Worm (Caenorhabditis elegans) whole organism, L4 larva: Measurements from ENCODE around the gene glt-7.

ENCODE experiments used
- F26F4.8 ChIP-seq: fragments of 200-800 bp; sonication (Bioruptor generic); conservative IDR thresholded peaks from 2 replicates; pipeline ENCODE4 v1.3.6; 2022; ENCODE audit warnings: missing genetic modification characterization, missing compliant biosample characterization
- F49E8.2 ChIP-seq: sonication (generic microtip); optimal IDR thresholded peaks from 2 replicates; lab custom pipeline; 2016; ENCODE audit warnings: missing compliant biosample characterization, mild to moderate bottlenecking, missing genetic modification characterization, borderline replicate concordance
- Y5F2A.4 ChIP-seq: fragments of 200-800 bp; sonication (Bioruptor generic); optimal IDR thresholded peaks from 2 replicates; lab custom pipeline; 2018; ENCODE audit warnings: mild to moderate bottlenecking, missing genetic modification characterization, missing compliant biosample characterization
- aha-1 ChIP-seq: fragments of 150-350 bp; peaks from one replicate; lab custom pipeline; 2014; ENCODE audit warnings: missing biosample characterization, missing genetic modification characterization
- attf-4 ChIP-seq: sonication (generic microtip); optimal IDR thresholded peaks from 3 replicates; lab custom pipeline; 2017; ENCODE audit warnings: missing biosample characterization, missing genetic modification characterization
- ceh-28 ChIP-seq: fragments of 150-350 bp; optimal IDR thresholded peaks from 2 replicates; lab custom pipeline; 2014; ENCODE audit warnings: missing biosample characterization, missing genetic modification reagents, missing genetic modification characterization
- ceh-44 ChIP-seq: fragments of 200-800 bp; sonication (Bioruptor generic); IDR thresholded peaks from 2 replicates; pipeline ENCODE4 v1.3.6; 2022; ENCODE audit warnings: missing genetic modification reagents, missing genetic modification characterization, missing compliant biosample characterization
- cey-2 ChIP-seq: sonication (generic microtip); optimal IDR thresholded peaks from 3 replicates; lab custom pipeline; 2017; ENCODE audit warnings: missing genetic modification characterization, mild to moderate bottlenecking, missing compliant biosample characterization, antibody characterized with exemption, borderline replicate concordance; ENCODE audit not compliant: insufficient read depth
- daf-12 ChIP-seq: fragments of 150-350 bp; optimal IDR thresholded peaks from 2 replicates; lab custom pipeline; 2014; ENCODE audit warnings: missing biosample characterization, missing genetic modification reagents, missing genetic modification characterization
- dve-1 ChIP-seq: sonication (generic microtip); optimal IDR thresholded peaks from 2 replicates; lab custom pipeline; 2017; ENCODE audit warnings: antibody characterized with exemption, mild to moderate bottlenecking, missing genetic modification characterization, missing compliant biosample characterization; ENCODE audit not compliant: insufficient read depth
- fkh-10 ChIP-seq: fragments of 150-350 bp; optimal IDR thresholded peaks from 2 replicates; lab custom pipeline; 2014; ENCODE audit warnings: missing biosample characterization, missing genetic modification reagents, missing genetic modification characterization
- fos-1 ChIP-seq: fragments of 150-350 bp; optimal IDR thresholded peaks from 2 replicates; lab custom pipeline; 2014; ENCODE audit warnings: missing biosample characterization, missing genetic modification characterization
- gei-8 ChIP-seq: fragments of 200-800 bp; sonication (Bioruptor generic); optimal IDR thresholded peaks from 2 replicates; lab custom pipeline; 2018; ENCODE audit warnings: mild to moderate bottlenecking, missing genetic modification characterization, missing compliant biosample characterization
- hif-1 ChIP-seq, 2 experiments: sonication (generic microtip); optimal IDR thresholded peaks; 2 replicates each; lab custom pipeline; 2016 to 2017; ENCODE audit warnings: missing compliant biosample characterization in 2 of 2, missing genetic modification characterization in 2 of 2, missing genetic modification reagents in 2 of 2, missing genotype in 2 of 2, mild to moderate bottlenecking in 1 of 2
- hlh-30 ChIP-seq: sonication (generic microtip); optimal IDR thresholded peaks from 2 replicates; lab custom pipeline; 2017; ENCODE audit warnings: antibody characterized with exemption, mild to moderate bottlenecking, missing genetic modification characterization, missing compliant biosample characterization; ENCODE audit not compliant: insufficient read depth
- hmg-1.1 ChIP-seq: fragments of 200-800 bp; sonication (Bioruptor generic); IDR thresholded peaks from 2 replicates; pipeline ENCODE4 v1.3.6; 2022; ENCODE audit warnings: missing genetic modification reagents, missing genetic modification characterization, missing compliant biosample characterization
- lin-1 ChIP-seq: fragments of 200-800 bp; sonication (Bioruptor generic); IDR thresholded peaks from 2 replicates; pipeline ENCODE4 v1.3.6; 2022; ENCODE audit warnings: missing genetic modification reagents, missing genetic modification characterization, missing compliant biosample characterization
- lin-29 ChIP-seq: fragments of 200-800 bp; sonication (Bioruptor generic); IDR thresholded peaks from 2 replicates; pipeline ENCODE4 v1.3.6; 2022; ENCODE audit warnings: missing genetic modification reagents, missing genetic modification characterization, missing compliant biosample characterization
- lsy-2 ChIP-seq, 2 experiments: fragments of 150-350 bp in 1 of 2; sonication (generic microtip) in 1 of 2; optimal IDR thresholded peaks; 2 replicates each; lab custom pipeline; 2014 to 2017; ENCODE audit warnings: missing biosample characterization in 2 of 2, missing genetic modification characterization in 2 of 2
- mdl-1 ChIP-seq, 2 experiments: fragments of 150-350 bp in 1 of 2; sonication (generic microtip) in 1 of 2; optimal IDR thresholded peaks; 2 replicates each; lab custom pipeline; 2014 to 2017; ENCODE audit warnings: missing biosample characterization in 2 of 2, missing genetic modification characterization in 2 of 2
- mes-2 ChIP-seq: sonication (generic microtip); optimal IDR thresholded peaks from 2 replicates; lab custom pipeline; 2016; ENCODE audit warnings: missing genotype, mild to moderate bottlenecking, missing genetic modification characterization, missing compliant biosample characterization; ENCODE audit not compliant: poor library complexity, severe bottlenecking
- nhr-10 ChIP-seq: fragments of 150-350 bp; optimal IDR thresholded peaks from 2 replicates; lab custom pipeline; 2014; ENCODE audit warnings: missing biosample characterization, missing genetic modification characterization
- nhr-102 ChIP-seq: sonication (generic microtip); optimal IDR thresholded peaks from 2 replicates; lab custom pipeline; 2016; ENCODE audit warnings: mild to moderate bottlenecking, missing genetic modification characterization, moderate library complexity, missing compliant biosample characterization
- nhr-237 ChIP-seq: sonication (generic microtip); optimal IDR thresholded peaks from 2 replicates; lab custom pipeline; 2017; ENCODE audit warnings: missing biosample characterization, missing genetic modification characterization
- nhr-28 ChIP-seq: fragments of 150-350 bp; optimal IDR thresholded peaks from 2 replicates; lab custom pipeline; 2014; ENCODE audit warnings: missing biosample characterization, missing genetic modification characterization
- saeg-2 ChIP-seq: fragments of 200-800 bp; sonication (Bioruptor generic); IDR thresholded peaks from 2 replicates; pipeline ENCODE4 v1.3.6; 2022; ENCODE audit warnings: missing genetic modification reagents, missing genetic modification characterization, missing compliant biosample characterization
- set-16 ChIP-seq: fragments of 200-800 bp; sonication (Bioruptor generic); IDR thresholded peaks from 2 replicates; pipeline ENCODE4 v1.3.6; 2022; ENCODE audit warnings: missing genetic modification reagents, missing genetic modification characterization, missing compliant biosample characterization
- snpc-4 ChIP-seq: fragments of 150-350 bp; optimal IDR thresholded peaks from 2 replicates; lab custom pipeline; 2014; ENCODE audit warnings: missing biosample characterization, missing genetic modification characterization
- unc-130 ChIP-seq: sonication (generic microtip); optimal IDR thresholded peaks from 2 replicates; lab custom pipeline; 2016; ENCODE audit warnings: missing genetic modification reagents, missing genetic modification characterization, missing compliant biosample characterization
- unc-39 ChIP-seq: sonication (generic microtip); optimal IDR thresholded peaks from 2 replicates; lab custom pipeline; 2017; ENCODE audit warnings: missing biosample characterization, missing genetic modification characterization
- unc-62 ChIP-seq, 3 experiments: fragments of 150-350 bp in 1 of 3; sonication (generic microtip); optimal IDR thresholded peaks in 2 of 3; peaks in 1 of 3; 1 replicate in 1 of 3; 2 replicates in 2 of 3; lab custom pipeline; 2014 to 2017; ENCODE audit warnings: missing biosample characterization in 3 of 3, missing genetic modification characterization in 3 of 3, missing genetic modification reagents in 3 of 3, missing genotype in 1 of 3
- zfp-3 ChIP-seq: fragments of 200-800 bp; sonication (Bioruptor generic); conservative IDR thresholded peaks from 2 replicates; pipeline ENCODE4 v1.3.6; 2022; ENCODE audit warnings: missing genetic modification reagents, missing genetic modification characterization, missing compliant biosample characterization

The glt-7 gene

DNA sequence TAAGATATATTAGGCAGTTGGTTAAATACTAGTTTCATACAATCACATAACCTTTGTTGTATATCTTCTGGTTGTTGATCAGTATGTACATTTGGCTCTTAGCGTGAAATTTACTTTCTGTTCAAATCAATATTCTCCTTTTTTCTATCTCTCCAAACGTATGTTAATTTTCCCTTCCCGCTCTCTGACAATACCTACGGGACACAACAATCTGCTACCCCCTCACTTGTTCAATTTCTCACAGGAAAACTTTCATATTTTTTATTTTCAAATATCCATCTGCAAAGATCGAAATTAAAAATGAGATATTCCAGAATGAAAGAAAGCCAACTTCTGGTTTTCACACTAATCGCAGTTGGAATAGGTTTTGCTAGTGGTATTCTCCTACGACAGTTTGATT, at the start of gene glt-7:
Gene glt-7, plus strand, starts transcription at position 301 of the 400 bp plus-strand sequence.
- TF ChIP-seq nhr-237 (tag; lab: Kevin White, UChicago) (no peak), nhr-10 (tag; lab: Kevin White, UChicago) (no peak), fkh-10 (no peak), F26F4.8 (GFP tag; lab: Robert Waterston, UW) (no peak), hmg-1.1 (GFP tag; lab: Robert Waterston, UW) (no peak), ceh-44 (no peak), set-16 (GFP tag; lab: Robert Waterston, UW) (no peak), mes-2 (tag; lab: Kevin White, UChicago) (no peak), unc-39 (no peak), zfp-3 (GFP tag; lab: Robert Waterston, UW) (no peak), lin-29 (GFP tag; lab: Robert Waterston, UW) (no peak), attf-4 (tag; lab: Kevin White, UChicago) (no peak), fos-1 (tag; lab: Kevin White, UChicago) (no peak), F49E8.2 (tag; lab: Kevin White, UChicago) (no peak), mdl-1 (tag; optimal IDR thresholded peaks at IDR 0.05; lab: Kevin White, UChicago) (no peak), hlh-30 (no peak)
- TF ChIP-seq, all 104 proteins: peak for 0

DNA sequence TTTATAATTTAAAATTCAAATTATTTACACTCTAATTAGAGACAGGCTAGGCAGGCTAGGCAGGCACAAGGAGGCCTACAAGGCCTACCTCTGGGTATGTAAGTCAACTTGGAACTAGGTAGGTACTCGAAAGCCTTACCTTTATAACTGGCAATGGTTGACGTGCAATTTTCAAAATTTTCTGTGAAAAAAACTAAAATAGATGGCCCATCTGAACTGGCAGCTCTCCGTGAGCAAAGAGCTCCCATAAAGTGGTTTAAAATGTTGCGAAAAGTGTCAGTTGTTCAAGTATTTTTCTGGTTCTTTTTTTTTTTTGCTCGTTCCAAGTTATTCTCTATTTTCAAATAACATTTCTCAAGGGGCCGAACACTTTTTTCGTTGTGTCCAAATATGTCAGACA, 47.9 kb upstream of the glt-7 start:
- TF ChIP-seq hif-1 (tag; optimal IDR thresholded peaks at IDR 0.05; lab: Kevin White, UChicago) = peak in 1 of 2 experiments; percentile 89
- TF ChIP-seq nhr-102 (tag; lab: Kevin White, UChicago) = no peak
- no peak for TF ChIP-seq lin-1 (GFP tag; lab: Robert Waterston, UW)
- TF ChIP-seq ceh-28 (tag; lab: Kevin White, UChicago) = no peak
- TF ChIP-seq cey-2 (tag; lab: Kevin White, UChicago) = no peak
- TF ChIP-seq aha-1 (tag; lab: Kevin White, UChicago) = peak; percentile 70

DNA sequence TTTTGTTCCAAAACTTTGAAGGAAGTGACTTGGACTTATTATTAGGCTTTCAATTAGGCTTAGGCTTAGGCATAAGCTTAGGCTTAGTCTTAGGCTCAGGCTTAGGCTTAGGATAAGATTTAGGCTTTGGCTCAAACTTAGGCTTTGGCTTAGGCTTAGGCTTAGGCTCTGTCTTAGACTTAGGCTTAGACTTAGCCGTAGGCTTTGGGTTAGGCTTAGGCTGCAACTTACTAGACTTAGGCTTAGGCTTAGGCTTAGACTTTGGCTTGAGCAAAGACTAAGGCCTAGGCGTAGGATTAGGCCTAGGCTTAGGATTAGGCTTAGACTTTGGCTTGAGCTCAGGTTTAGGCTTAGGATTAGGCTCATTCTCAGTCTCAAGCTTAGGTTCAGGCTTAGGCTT, 47.2 kb upstream of the glt-7 start:
- TF ChIP-seq unc-130 (no peak), gei-8 (GFP tag; lab: Kevin White, UChicago) (no peak)

DNA sequence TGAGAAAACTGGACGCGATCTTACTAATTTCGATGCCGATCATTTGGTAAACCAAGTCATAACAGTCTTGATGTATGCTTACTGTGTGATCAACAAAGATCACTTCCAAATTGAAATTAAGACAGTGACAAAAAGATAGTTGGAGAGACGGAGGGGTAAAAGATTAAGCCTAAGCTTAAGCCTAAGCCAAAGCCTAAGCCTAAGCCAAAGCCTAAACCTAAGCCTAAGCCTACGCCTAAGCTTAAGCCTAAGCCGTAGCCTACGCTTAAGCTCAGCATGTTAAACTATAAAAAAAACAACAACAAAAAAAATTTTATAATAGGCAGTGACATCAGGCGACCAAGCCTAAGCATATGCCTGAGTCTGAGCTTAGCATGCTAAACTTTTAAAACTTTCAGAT, 34.8 kb upstream of the glt-7 start:
- TF ChIP-seq daf-12 (tag; lab: Kevin White, UChicago) (no peak), dve-1 (tag; lab: Kevin White, UChicago) (no peak), snpc-4 (tag; lab: Kevin White, UChicago) (no peak), saeg-2 (GFP tag; lab: Robert Waterston, UW) (no peak), Y5F2A.4 (GFP tag; lab: Kevin White, UChicago) (no peak)

DNA sequence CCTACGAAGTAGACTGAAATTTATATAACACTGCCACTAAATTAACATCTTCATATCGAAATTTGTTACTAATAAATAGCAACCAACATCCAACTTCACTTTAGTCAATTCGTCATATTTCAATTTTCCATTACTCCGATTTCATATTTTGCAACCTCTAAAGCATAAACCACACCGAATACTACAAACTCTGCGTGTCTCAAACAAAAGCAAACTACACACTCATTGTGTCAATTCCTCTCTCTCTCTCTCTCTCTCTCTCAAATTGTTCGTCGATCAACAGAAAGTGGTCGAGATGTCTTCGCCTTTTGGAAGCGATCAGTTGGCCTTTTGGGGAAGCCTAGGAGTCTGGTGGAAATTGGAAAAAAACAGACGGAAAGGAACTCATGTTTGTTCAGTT, 27.4 kb upstream of the glt-7 start:
- TF ChIP-seq nhr-28 (tag; lab: Kevin White, UChicago) = peak; percentile 92
- peak in 1 of 2 experiments; percentile 3 for TF ChIP-seq unc-62 (GFP tag; optimal IDR thresholded peaks at IDR 0.05 in 1 of 2; lab: Kevin White, UChicago)
- TF ChIP-seq unc-62 (tag; optimal IDR thresholded peaks at IDR 0.05; lab: Kevin White, UChicago) = no peak
- TF ChIP-seq lsy-2 (tag; optimal IDR thresholded peaks at IDR 0.05; lab: Kevin White, UChicago) = no peak
